Fruit fly (Drosophila melanogaster) whole organism, embryonic: ENCODE data around the gene CG42798.

ENCODE experiments used
- ATbp ChIP-seq: fragments of 200-800 bp; sonication (Bioruptor generic); optimal IDR thresholded peaks from 2 replicates; lab custom pipeline; 2017; ENCODE audit warnings: missing biosample characterization, mild to moderate bottlenecking, missing genetic modification characterization, missing genetic modification reagents
- Antp ChIP-seq: fragments of 200-800 bp; sonication (Bioruptor generic); optimal IDR thresholded peaks from 3 replicates; lab custom pipeline; 2016; ENCODE audit warnings: missing biosample characterization, missing genetic modification characterization
- Atf-2 ChIP-seq: fragments of 200-800 bp; sonication (Bioruptor generic); optimal IDR thresholded peaks from 2 replicates; lab custom pipeline; 2016; ENCODE audit warnings: missing biosample characterization, missing genetic modification characterization
- BEAF-32 ChIP-seq: fragments of 200-800 bp; sonication (Bioruptor generic); optimal IDR thresholded peaks from 3 replicates; lab custom pipeline; 2017; ENCODE audit warnings: missing biosample characterization, missing genetic modification characterization, mild to moderate bottlenecking, moderate library complexity, missing genetic modification reagents
- Bdp1 ChIP-seq: fragments of 200-800 bp; sonication (Bioruptor generic); optimal IDR thresholded peaks from 3 replicates; lab custom pipeline; 2016; ENCODE audit warnings: missing biosample characterization, missing genetic modification characterization
- CG11504 ChIP-seq: fragments of 200-800 bp; sonication (Bioruptor generic); optimal IDR thresholded peaks from 3 replicates; lab custom pipeline; 2019; ENCODE audit warnings: missing biosample characterization, mild to moderate bottlenecking, missing genetic modification characterization, moderate library complexity
- CG12942 ChIP-seq: fragments of 200-800 bp; sonication (Bioruptor generic); optimal IDR thresholded peaks from 3 replicates; lab custom pipeline; 2016; ENCODE audit warnings: missing biosample characterization, missing genetic modification characterization
- CG13424 ChIP-seq: fragments of 200-800 bp; sonication (Bioruptor generic); optimal IDR thresholded peaks from 2 replicates; lab custom pipeline; 2019; ENCODE audit warnings: missing biosample characterization, mild to moderate bottlenecking, missing genetic modification characterization, moderate library complexity
- CG16863 ChIP-seq: fragments of 200-800 bp; sonication (Bioruptor generic); optimal IDR thresholded peaks from 3 replicates; lab custom pipeline; 2016; ENCODE audit warnings: missing biosample characterization, missing genetic modification characterization
- CG17612 ChIP-seq: fragments of 200-800 bp; sonication (Bioruptor generic); IDR thresholded peaks from 2 replicates; pipeline ENCODE4 v1.3.6; 2022; ENCODE audit warnings: missing biosample characterization, missing genetic modification characterization
- CG18262 ChIP-seq: fragments of 200-800 bp; optimal IDR thresholded peaks from 3 replicates; lab custom pipeline; 2019; ENCODE audit warnings: missing biosample characterization, mild to moderate bottlenecking, missing genetic modification characterization, moderate library complexity
- CG2875 ChIP-seq: fragments of 200-800 bp; sonication (Bioruptor generic); optimal IDR thresholded peaks from 2 replicates; lab custom pipeline; 2017; ENCODE audit warnings: missing biosample characterization, mild to moderate bottlenecking, missing genetic modification characterization, missing genetic modification reagents
- CG2889 ChIP-seq: fragments of 200-800 bp; sonication (Bioruptor generic); IDR thresholded peaks from 3 replicates; pipeline ENCODE4 v1.3.6; 2022; ENCODE audit warnings: missing biosample characterization, missing genetic modification characterization
- CG3065 ChIP-seq: fragments of 200-800 bp; sonication (Bioruptor generic); optimal IDR thresholded peaks from 2 replicates; lab custom pipeline; 2016; ENCODE audit warnings: missing biosample characterization, missing genetic modification characterization
- CG31365 ChIP-seq: fragments of 200-800 bp; sonication (Bioruptor generic); optimal IDR thresholded peaks from 2 replicates; lab custom pipeline; 2018; ENCODE audit warnings: missing biosample characterization, mild to moderate bottlenecking, missing genetic modification characterization
- CG33557 ChIP-seq: fragments of 200-800 bp; sonication (Bioruptor generic); optimal IDR thresholded peaks from 2 replicates; lab custom pipeline; 2019; ENCODE audit warnings: missing biosample characterization, mild to moderate bottlenecking, missing genetic modification characterization, moderate library complexity
- CG3847 ChIP-seq: fragments of 200-800 bp; sonication (Bioruptor generic); IDR thresholded peaks from 2 replicates; pipeline ENCODE4 v1.3.6; 2022; ENCODE audit warnings: missing biosample characterization, missing genetic modification characterization
- CG4854 ChIP-seq: fragments of 200-800 bp; sonication (Bioruptor generic); optimal IDR thresholded peaks from 2 replicates; lab custom pipeline; 2016; ENCODE audit warnings: missing biosample characterization, missing genetic modification characterization, inconsistent platforms
- CG5953 ChIP-seq: fragments of 200-800 bp; sonication (Bioruptor generic); IDR thresholded peaks from 2 replicates; pipeline ENCODE4 v1.3.6; 2022; ENCODE audit warnings: missing biosample characterization, missing genetic modification characterization
- CG6854 ChIP-seq: fragments of 200-800 bp; sonication (Bioruptor generic); optimal IDR thresholded peaks from 3 replicates; lab custom pipeline; 2017; ENCODE audit warnings: missing biosample characterization, mild to moderate bottlenecking, missing genetic modification characterization
- CG7963 ChIP-seq: fragments of 200-800 bp; sonication (Bioruptor generic); IDR thresholded peaks from 3 replicates; pipeline ENCODE4 v1.3.6; 2022; ENCODE audit warnings: missing biosample characterization, missing genetic modification characterization; ENCODE audit not compliant: partially characterized antibody
- Dbx ChIP-seq: fragments of 200-800 bp; sonication (Bioruptor generic); IDR thresholded peaks from 3 replicates; pipeline ENCODE4 v1.3.6; 2022; ENCODE audit warnings: missing biosample characterization, missing genetic modification characterization
- Dip3 ChIP-seq: fragments of 200-800 bp; sonication (Bioruptor generic); optimal IDR thresholded peaks from 3 replicates; lab custom pipeline; 2016; ENCODE audit warnings: missing biosample characterization, missing genetic modification characterization
- HLHmδ ChIP-seq: fragments of 200-800 bp; sonication (Bioruptor generic); optimal IDR thresholded peaks from 2 replicates; lab custom pipeline; 2018; ENCODE audit warnings: missing biosample characterization, mild to moderate bottlenecking, missing genetic modification characterization, moderate library complexity
- Hr78 ChIP-seq, 2 experiments: fragments of 200-800 bp in 1 of 2; fragments of >200 bp in 1 of 2; sonication (Bioruptor generic) in 1 of 2; optimal IDR thresholded peaks; 2 replicates each; lab custom pipeline; 2017 to 2019; ENCODE audit warnings: missing biosample characterization in 2 of 2, missing genetic modification characterization in 2 of 2, mild to moderate bottlenecking in 1 of 2, moderate library complexity in 1 of 2
- Lhr ChIP-seq: fragments of 200-800 bp; sonication (Bioruptor generic); optimal IDR thresholded peaks from 3 replicates; lab custom pipeline; 2017; ENCODE audit warnings: mild to moderate bottlenecking, missing biosample characterization, missing genetic modification reagents, missing genetic modification characterization
- Mes4 ChIP-seq: fragments of 200-800 bp; sonication (Bioruptor generic); optimal IDR thresholded peaks from 2 replicates; lab custom pipeline; 2016; ENCODE audit warnings: missing biosample characterization, missing genetic modification characterization
- Mrtf ChIP-seq: fragments of 200-800 bp; sonication (Bioruptor generic); IDR thresholded peaks from 3 replicates; pipeline ENCODE4 v1.3.6; 2022; ENCODE audit warnings: missing biosample characterization, missing genetic modification characterization
- NC2α ChIP-seq: fragments of 200-800 bp; sonication (Bioruptor generic); optimal IDR thresholded peaks from 2 replicates; lab custom pipeline; 2016; ENCODE audit warnings: missing biosample characterization, missing genetic modification characterization
- Pdp1 ChIP-seq, 2 experiments: fragments of 200-800 bp; sonication (Bioruptor generic); optimal IDR thresholded peaks; 3 replicates each; lab custom pipeline; 2016; ENCODE audit warnings: missing biosample characterization in 2 of 2, missing genetic modification characterization in 2 of 2, mild to moderate bottlenecking in 1 of 2, moderate library complexity in 1 of 2
- Sry-δ ChIP-seq: fragments of 200-800 bp; sonication (Bioruptor generic); optimal IDR thresholded peaks from 2 replicates; lab custom pipeline; 2016; ENCODE audit warnings: missing biosample characterization, missing genetic modification characterization
- Vsx1 ChIP-seq: fragments of 200-800 bp; sonication (Bioruptor generic); optimal IDR thresholded peaks from 2 replicates; lab custom pipeline; 2017; ENCODE audit warnings: missing biosample characterization, mild to moderate bottlenecking, missing genetic modification characterization, missing genetic modification reagents
- cad ChIP-seq: fragments of >200 bp; optimal IDR thresholded peaks from 2 replicates; lab custom pipeline; 2017; ENCODE audit warnings: missing biosample characterization, missing genetic modification characterization
- cg ChIP-seq: fragments of 200-800 bp; sonication (Bioruptor generic); optimal IDR thresholded peaks from 3 replicates; lab custom pipeline; 2019; ENCODE audit warnings: missing biosample characterization, mild to moderate bottlenecking, missing genetic modification characterization, moderate library complexity
- en ChIP-seq: fragments of 200-800 bp; sonication (Bioruptor generic); optimal IDR thresholded peaks from 2 replicates; lab custom pipeline; 2016; ENCODE audit warnings: missing biosample characterization, missing genetic modification characterization
- esg ChIP-seq: fragments of 200-800 bp; sonication (Bioruptor generic); conservative IDR thresholded peaks from 2 replicates; pipeline ENCODE4 v1.3.6; 2022; ENCODE audit warnings: missing biosample characterization, missing genetic modification characterization
- grn ChIP-seq: fragments of 200-800 bp; sonication (Bioruptor generic); optimal IDR thresholded peaks from 3 replicates; lab custom pipeline; 2017; ENCODE audit warnings: missing biosample characterization, missing genetic modification characterization
- gro ChIP-seq: fragments of 200-800 bp; sonication (Bioruptor generic); optimal IDR thresholded peaks from 2 replicates; lab custom pipeline; 2016; ENCODE audit warnings: missing biosample characterization, missing genetic modification characterization
- knrl ChIP-seq: fragments of 200-800 bp; sonication (Bioruptor generic); IDR thresholded peaks from 3 replicates; pipeline ENCODE4 v1.3.6; 2022; ENCODE audit warnings: missing biosample characterization, missing genetic modification characterization; ENCODE audit not compliant: partially characterized antibody
- lbe ChIP-seq: fragments of 200-800 bp; sonication (Bioruptor generic); optimal IDR thresholded peaks from 2 replicates; lab custom pipeline; 2016; ENCODE audit warnings: missing biosample characterization, mild to moderate bottlenecking, missing genetic modification characterization
- oc ChIP-seq: fragments of 200-800 bp; sonication (Bioruptor generic); optimal IDR thresholded peaks from 2 replicates; lab custom pipeline; 2018; ENCODE audit warnings: missing biosample characterization, mild to moderate bottlenecking, missing genetic modification characterization, moderate library complexity
- org-1 ChIP-seq: fragments of 200-800 bp; sonication (Bioruptor generic); optimal IDR thresholded peaks from 2 replicates; lab custom pipeline; 2017; ENCODE audit warnings: missing biosample characterization, missing genetic modification characterization
- p53 ChIP-seq: fragments of 200-800 bp; sonication (Bioruptor generic); optimal IDR thresholded peaks from 2 replicates; lab custom pipeline; 2016; ENCODE audit warnings: missing biosample characterization, missing genetic modification characterization
- psq ChIP-seq: fragments of 200-800 bp; sonication (Bioruptor generic); optimal IDR thresholded peaks from 2 replicates; lab custom pipeline; 2017; ENCODE audit warnings: missing biosample characterization, missing genetic modification characterization
- pum ChIP-seq: fragments of 200-800 bp; sonication (Bioruptor generic); optimal IDR thresholded peaks from 2 replicates; lab custom pipeline; 2016; ENCODE audit warnings: missing biosample characterization, missing genetic modification characterization
- rib ChIP-seq: fragments of 200-800 bp; sonication (Bioruptor generic); IDR thresholded peaks from 2 replicates; pipeline ENCODE4 v1.3.6; 2022; ENCODE audit warnings: missing biosample characterization, missing genetic modification characterization
- sens ChIP-seq: fragments of 200-800 bp; sonication (Bioruptor generic); peaks from one replicate; lab custom pipeline; 2016; ENCODE audit warnings: missing biosample characterization, missing genetic modification characterization
- slou ChIP-seq: fragments of 200-800 bp; sonication (Bioruptor generic); optimal IDR thresholded peaks from 3 replicates; lab custom pipeline; 2016; ENCODE audit warnings: missing biosample characterization, missing genetic modification characterization
- tap ChIP-seq: fragments of 200-800 bp; optimal IDR thresholded peaks from 3 replicates; lab custom pipeline; 2019; ENCODE audit warnings: missing biosample characterization, mild to moderate bottlenecking, missing genetic modification characterization, moderate library complexity
- zen2 ChIP-seq: fragments of 200-800 bp; sonication (Bioruptor generic); IDR thresholded peaks from 3 replicates; pipeline ENCODE4 v1.3.6; 2022; ENCODE audit warnings: missing biosample characterization, missing genetic modification characterization; ENCODE audit not compliant: partially characterized antibody

The CG42798 gene

DNA sequence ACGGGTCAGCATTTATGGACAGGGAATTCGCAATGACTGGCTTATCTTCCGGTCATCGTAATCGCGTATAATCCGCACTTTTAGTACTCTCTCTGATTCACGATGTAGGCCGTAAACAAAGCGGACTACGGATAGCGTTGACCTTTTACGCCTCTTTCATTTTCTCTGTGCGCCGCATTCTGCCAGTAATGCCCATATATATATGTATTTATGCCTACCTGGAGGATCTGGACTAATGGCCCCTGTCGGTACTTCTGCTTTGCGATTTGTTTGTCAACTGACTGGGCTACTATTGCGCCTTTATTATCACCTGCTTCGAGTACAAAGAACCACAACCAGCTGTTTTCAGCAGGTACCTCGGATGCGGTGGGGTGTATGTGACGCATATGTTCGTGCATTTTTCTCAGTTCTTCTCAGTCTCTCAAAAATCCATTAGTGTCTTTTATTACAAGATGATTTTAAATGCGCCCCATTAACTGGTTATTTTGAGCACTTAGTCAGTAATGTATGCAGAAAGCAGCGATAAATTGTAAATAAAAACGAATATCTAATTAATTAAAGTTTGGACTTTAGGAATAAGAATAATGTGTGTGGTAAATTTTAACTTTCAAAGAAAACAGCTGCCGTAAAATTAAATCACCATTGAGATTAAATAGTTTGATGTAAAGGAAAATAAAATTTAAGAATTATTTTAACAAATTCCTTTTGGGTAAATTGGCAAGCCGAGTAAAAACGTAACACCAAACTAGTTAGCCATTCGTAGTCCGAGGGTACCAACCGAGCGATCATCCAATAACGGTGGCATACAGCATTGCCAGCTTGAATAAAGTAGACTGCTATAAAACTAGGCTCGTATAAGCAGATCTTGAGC, 11.9 kb upstream of the CG42798 start, which contains the start of gene CREG (continued):
- no peak for TF ChIP-seq Sry-δ (GFP tag; lab: Kevin White, UChicago)
- TF ChIP-seq CG12942: no peak
- no peak for TF ChIP-seq psq (GFP tag; lab: Kevin White, UChicago)
- TF ChIP-seq CG2875: no peak
- TF ChIP-seq HLHmδ: no peak
- TF ChIP-seq en (GFP tag; lab: Kevin White, UChicago): no peak
- TF ChIP-seq lbe (GFP tag; lab: Kevin White, UChicago): no peak
- no peak for TF ChIP-seq oc (tag; lab: Kevin White, UChicago)
- TF ChIP-seq knrl (GFP tag; lab: Robert Waterston, UW): no peak
- no peak for TF ChIP-seq CG16863 (GFP tag; lab: Kevin White, UChicago)
- no peak for TF ChIP-seq Dip3 (GFP tag; lab: Kevin White, UChicago)
- TF ChIP-seq sens: peak; percentile 80
- TF ChIP-seq Pdp1 (GFP tag; optimal IDR thresholded peaks at IDR 0.05; lab: Kevin White, UChicago): no peak
- TF ChIP-seq Mrtf (GFP tag; lab: Robert Waterston, UW): no peak
- TF ChIP-seq rib (GFP tag; lab: Robert Waterston, UW): no peak
- TF ChIP-seq gro (GFP tag; lab: Kevin White, UChicago): no peak
- no peak for TF ChIP-seq CG2889
- TF ChIP-seq CG3065 (GFP tag; lab: Kevin White, UChicago): no peak
- TF ChIP-seq CG13424: no peak
- TF ChIP-seq pum (GFP tag; lab: Kevin White, UChicago): no peak
- TF ChIP-seq Vsx1 (GFP tag; lab: Kevin White, UChicago): no peak
- TF ChIP-seq zen2: no peak
- TF ChIP-seq CG18262 (tag; lab: Kevin White, UChicago): peak; percentile 47
- no peak for TF ChIP-seq Hr78 (GFP tag; optimal IDR thresholded peaks at IDR 0.05; lab: Kevin White, UChicago)
- no peak for TF ChIP-seq tap
- peak; percentile 6 for TF ChIP-seq org-1 (GFP tag; lab: Kevin White, UChicago)
- TF ChIP-seq Mes4 (GFP tag; lab: Kevin White, UChicago): no peak
- no peak for TF ChIP-seq Antp (GFP tag; lab: Kevin White, UChicago)
- TF ChIP-seq slou (GFP tag; lab: Kevin White, UChicago): no peak
- TF ChIP-seq CG11504 (tag; lab: Kevin White, UChicago): peak; percentile 49
- no peak for TF ChIP-seq Lhr (GFP tag; lab: Kevin White, UChicago)
- no peak for TF ChIP-seq NC2α (GFP tag; lab: Kevin White, UChicago)
- TF ChIP-seq CG3847 (GFP tag; lab: Robert Waterston, UW): no peak
- no peak for TF ChIP-seq cg
- TF ChIP-seq CG33557: peak; percentile 9
- TF ChIP-seq CG7963 (GFP tag; lab: Robert Waterston, UW): no peak
- TF ChIP-seq cad (GFP tag; lab: Kevin White, UChicago): peak; percentile 74
- TF ChIP-seq Atf-2 (GFP tag; lab: Kevin White, UChicago): no peak
- TF ChIP-seq Dbx: no peak
- TF ChIP-seq CG31365: no peak
- TF ChIP-seq grn (GFP tag; lab: Kevin White, UChicago): peak; percentile 35
- no peak for TF ChIP-seq Bdp1 (GFP tag; lab: Kevin White, UChicago)
- no peak for TF ChIP-seq esg
- no peak for TF ChIP-seq BEAF-32 (GFP tag; lab: Kevin White, UChicago)
- TF ChIP-seq CG17612 (GFP tag; lab: Robert Waterston, UW): no peak
- TF ChIP-seq p53: no peak
- TF ChIP-seq CG4854 (GFP tag; lab: Kevin White, UChicago): no peak
- no peak for TF ChIP-seq CG5953
- TF ChIP-seq CG6854: no peak
- no peak for TF ChIP-seq ATbp (GFP tag; lab: Kevin White, UChicago)
